Worm (Caenorhabditis elegans): ENCODE results near the gene C32B5.18.

C32B5.18 gene

ce11 chrII:960218-960617 lies at the start of gene C32B5.18, which contains the start of gene C32B5.7:
Gene C32B5.18, plus strand, starts transcription at chrII:960518.
Gene C32B5.7, plus strand, starts transcription at chrII:960528.
- TF ChIP-seq lin-15B (tag; optimal IDR thresholded peaks at IDR 0.05) (no peak), lsy-2 (tag; optimal IDR thresholded peaks at IDR 0.05) (no peak), aha-1 (tag; optimal IDR thresholded peaks at IDR 0.05) (no peak), zag-1 (tag; optimal IDR thresholded peaks at IDR 0.05) (no peak), xbp-1 (tag; optimal IDR thresholded peaks at IDR 0.05) (no peak), mef-2 (tag; optimal IDR thresholded peaks at IDR 0.05) (no peak), lin-39 (tag; optimal IDR thresholded peaks at IDR 0.05) (no peak), C04F5.9 (tag; optimal IDR thresholded peaks at IDR 0.05) (no peak), nhr-77 (tag; optimal IDR thresholded peaks at IDR 0.05) (no peak), isw-1 (GFP tag; IDR thresholded peaks at IDR 0.05) (no peak), ceh-90 (tag; optimal IDR thresholded peaks at IDR 0.05) (no peak), pag-3 (tag; optimal IDR thresholded peaks at IDR 0.05; ENCODE audit: borderline replicate concordance, insufficient read depth) (no peak), unc-86 (tag; optimal IDR thresholded peaks at IDR 0.05) (no peak), ztf-11 (tag; optimal IDR thresholded peaks at IDR 0.05) (no peak)

ce11 chrII:911680-912079 lies 48.6 kb upstream of the C32B5.18 start, which contains the start of gene fbxc-31:
Gene fbxc-31, plus strand, starts transcription at chrII:911980.
- TF ChIP-seq efl-1 (optimal IDR thresholded peaks at IDR 0.05): no peak
- TF ChIP-seq efl-1 (GFP tag; optimal IDR thresholded peaks at IDR 0.05 in 1 of 2): peak in 1 of 2 experiments; percentile 15
- TF ChIP-seq lin-14 (GFP tag; optimal IDR thresholded peaks at IDR 0.05): no peak

- TF ChIP-seq nhr-20 (tag; optimal IDR thresholded peaks at IDR 0.05) (peak; percentile 4), alr-1 (tag; optimal IDR thresholded peaks at IDR 0.05; ENCODE audit: borderline replicate concordance) (no peak), nhr-28 (tag; optimal IDR thresholded peaks at IDR 0.05) (no peak), fos-1 (tag; optimal IDR thresholded peaks at IDR 0.05) (no peak), efl-3 (GFP tag; optimal IDR thresholded peaks at IDR 0.05) (no peak), zip-4 (GFP tag; optimal IDR thresholded peaks at IDR 0.05) (no peak), jun-1 (tag; optimal IDR thresholded peaks at IDR 0.05) (no peak), nhr-76 (tag; optimal IDR thresholded peaks at IDR 0.05) (no peak), Y116A8C.19 (tag; optimal IDR thresholded peaks at IDR 0.05; ENCODE audit: borderline replicate concordance) (no peak), skn-1 (tag; optimal IDR thresholded peaks at IDR 0.05) (peak; percentile 38), lin-15B (tag; optimal IDR thresholded peaks at IDR 0.05) (peak; percentile 62), lin-13 (GFP tag; optimal IDR thresholded peaks at IDR 0.05) (no peak), egl-27 (tag; optimal IDR thresholded peaks at IDR 0.05) (no peak), swsn-7 (tag; optimal IDR thresholded peaks at IDR 0.05) (peak; percentile 26), sup-37 (GFP tag; optimal IDR thresholded peaks at IDR 0.05) (no peak), hpl-2 (GFP tag; optimal IDR thresholded peaks at IDR 0.05) (no peak), ztf-11 (tag; optimal IDR thresholded peaks at IDR 0.05) (no peak), ama-1 (optimal IDR thresholded peaks at IDR 0.05) (no peak), snpc-4 (tag; optimal IDR thresholded peaks at IDR 0.05) (peak; percentile 13), ceh-63 (GFP tag; optimal IDR thresholded peaks at IDR 0.05) (no peak), hlh-17 (GFP tag; optimal IDR thresholded peaks at IDR 0.05; ENCODE audit: borderline replicate concordance) (no peak), lin-14 (GFP tag; optimal IDR thresholded peaks at IDR 0.05) (peak; percentile 57), F16B12.6 (tag; optimal IDR thresholded peaks at IDR 0.05) (peak; percentile 30), dsc-1 (tag; optimal IDR thresholded peaks at IDR 0.05) (no peak), xbp-1 (tag; optimal IDR thresholded peaks at IDR 0.05) (no peak), nhr-77 (tag; optimal IDR thresholded peaks at IDR 0.05) (no peak), nhr-85 (tag) (peak; percentile 0), unc-98 (GFP tag; IDR thresholded peaks at IDR 0.05) (no peak), mab-9 (GFP tag; IDR thresholded peaks at IDR 0.05) (no peak), sptf-1 (tag; optimal IDR thresholded peaks at IDR 0.05) (no peak), sox-4 (tag; optimal IDR thresholded peaks at IDR 0.05) (no peak), tlp-1 (tag; optimal IDR thresholded peaks at IDR 0.05) (no peak), unc-86 (tag; optimal IDR thresholded peaks at IDR 0.05) (no peak), isw-1 (GFP tag; IDR thresholded peaks at IDR 0.05) (no peak), ceh-8 (GFP tag; optimal IDR thresholded peaks at IDR 0.05) (no peak), mdl-1 (tag; optimal IDR thresholded peaks at IDR 0.05) (no peak), elt-2 (tag; optimal IDR thresholded peaks at IDR 0.05) (peak; percentile 41), rnt-1 (tag; optimal IDR thresholded peaks at IDR 0.05) (peak; percentile 34), C16A3.4 (tag; optimal IDR thresholded peaks at IDR 0.05) (peak; percentile 29), lsy-2 (tag; optimal IDR thresholded peaks at IDR 0.05) (peak; percentile 31 to 66)
Observed at ce11 chrII:913222-913722, 47.0 kb upstream of the C32B5.18 start, which contains the start of gene fbxc-33. Gene fbxc-33, plus strand, starts transcription at chrII:913672.

Measured in whole organism, L1 larva.